Fruit fly (Drosophila melanogaster): ENCODE results near the gene CSN8.

Gene CSN8

DNA sequence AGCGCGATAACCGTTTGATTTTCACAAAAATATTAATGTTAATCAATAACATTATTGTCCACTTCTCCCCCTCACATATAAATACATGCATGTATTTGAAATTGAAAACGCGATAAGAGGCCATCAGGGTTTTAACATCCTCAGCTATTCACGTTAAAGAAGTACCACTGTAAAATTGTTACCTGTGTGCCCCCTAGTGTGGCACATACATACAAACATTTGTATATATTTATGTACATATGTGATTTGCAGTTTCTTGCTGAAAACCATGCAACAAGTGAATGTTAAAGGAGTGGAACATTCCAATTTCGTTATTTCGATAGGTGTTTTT is 1.7 kb upstream of the CSN8 start:
- TF ChIP-seq CG2889 (GFP tag; IDR thresholded peaks at IDR 0.05): no peak
- TF ChIP-seq sob (GFP tag; IDR thresholded peaks at IDR 0.05): no peak
- TF ChIP-seq Dad (GFP tag; optimal IDR thresholded peaks at IDR 0.05): no peak
- peak; percentile 37 for TF ChIP-seq Med (GFP tag)
- 0 out of 2 replicates have a peak, but pooled peaks have one; percentile 9 for TF ChIP-seq CG8765 (GFP tag; IDR thresholded peaks at IDR 0.05)
- peak; percentile 5 for TF ChIP-seq exex (tag; optimal IDR thresholded peaks at IDR 0.05)
- no peak for TF ChIP-seq CG9727 (GFP tag; optimal IDR thresholded peaks at IDR 0.05)
- TF ChIP-seq sug (tag; optimal IDR thresholded peaks at IDR 0.05): peak; percentile 77
- peak; percentile 63 for TF ChIP-seq Elba2 (GFP tag; optimal IDR thresholded peaks at IDR 0.05)
- peak in 1 of 2 experiments; percentile 67 for TF ChIP-seq insv (GFP tag; optimal IDR thresholded peaks at IDR 0.05)
- no peak for TF ChIP-seq pan (optimal IDR thresholded peaks at IDR 0.05)
- TF ChIP-seq pan (GFP tag; optimal IDR thresholded peaks at IDR 0.05 in 1 of 2, IDR thresholded peaks at IDR 0.05 in 1 of 2): no peak
- no peak for TF ChIP-seq Optix (GFP tag; IDR thresholded peaks at IDR 0.05)

dm6 chr2L:8365701-8366643 is 1.3 kb downstream of the CSN8 start, which contains the start of gene Pp2A-29B:
Gene Pp2A-29B (plus strand): TSS chr2L:8366038.
- TF ChIP-seq Dll (GFP tag; IDR thresholded peaks at IDR 0.05; ENCODE audit: partially characterized antibody) (peak; percentile 100), Hr39 (optimal IDR thresholded peaks at IDR 0.05) (no peak), gem (tag; optimal IDR thresholded peaks at IDR 0.05) (peak; percentile 48), CG11093 (GFP tag; IDR thresholded peaks at IDR 0.05) (no peak), CoRest (tag; optimal IDR thresholded peaks at IDR 0.05) (peak; percentile 66), stwl (tag; optimal IDR thresholded peaks at IDR 0.05) (peak; percentile 51), Hr3 (GFP tag; optimal IDR thresholded peaks at IDR 0.05) (peak; percentile 51), lov (optimal IDR thresholded peaks at IDR 0.05) (no peak), lov (GFP tag; IDR thresholded peaks at IDR 0.05) (no peak), zf30C (GFP tag; optimal IDR thresholded peaks at IDR 0.05) (peak; percentile 10), Trl (optimal IDR thresholded peaks at IDR 0.05) (no peak), Trl (GFP tag; optimal IDR thresholded peaks at IDR 0.05) (peak; percentile 3), MESR4 (GFP tag; optimal IDR thresholded peaks at IDR 0.05) (peak; percentile 87), CG42726 (GFP tag; IDR thresholded peaks at IDR 0.05; ENCODE audit: partially characterized antibody) (peak; percentile 96), zen2 (GFP tag; IDR thresholded peaks at IDR 0.05; ENCODE audit: partially characterized antibody) (peak; percentile 98), CG8290 (GFP tag; optimal IDR thresholded peaks at IDR 0.05) (peak; percentile 13), CG8290 (tag; optimal IDR thresholded peaks at IDR 0.05) (no peak), vnd (GFP tag; IDR thresholded peaks at IDR 0.05; ENCODE audit: partially characterized antibody) (peak; percentile 100), abd-A (tag; optimal IDR thresholded peaks at IDR 0.05) (peak; percentile 89), CG1233 (GFP tag; optimal IDR thresholded peaks at IDR 0.05) (no peak), lmd (GFP tag; IDR thresholded peaks at IDR 0.05) (no peak; the same call in 1 of the 2 replicates), CG15479 (GFP tag; optimal IDR thresholded peaks at IDR 0.05) (peak; percentile 37), CG10979 (tag; optimal IDR thresholded peaks at IDR 0.05) (no peak), CG14710 (tag; optimal IDR thresholded peaks at IDR 0.05) (peak; percentile 83), Drgx (GFP tag; IDR thresholded peaks at IDR 0.05) (no peak), HLH4C (GFP tag; IDR thresholded peaks at IDR 0.05; ENCODE audit: partially characterized antibody) (peak; percentile 99), trem (tag; optimal IDR thresholded peaks at IDR 0.05) (peak; percentile 80), CG17912 (GFP tag; optimal IDR thresholded peaks at IDR 0.05) (peak; percentile 7), CG9817 (tag; optimal IDR thresholded peaks at IDR 0.05) (peak; percentile 17), crol (GFP tag; IDR thresholded peaks at IDR 0.05) (no peak), pzg (GFP tag; optimal IDR thresholded peaks at IDR 0.05) (peak; percentile 64), Sry-δ (GFP tag; optimal IDR thresholded peaks at IDR 0.05) (peak; percentile 92), CTCF (GFP tag; optimal IDR thresholded peaks at IDR 0.05) (peak; percentile 21), Dip3 (GFP tag; optimal IDR thresholded peaks at IDR 0.05) (peak; percentile 19), sens (GFP tag) (peak; percentile 37), sd (tag; optimal IDR thresholded peaks at IDR 0.05) (peak; percentile 92), Vsx1 (GFP tag; optimal IDR thresholded peaks at IDR 0.05) (peak; percentile 64)

Measured in whole organism, embryonic.